Fruit fly (Drosophila melanogaster): ENCODE measurements around the gene CG13033.
A peak's percentile ranks its signal among the peaks of the same experiment; 100 is the strongest.

Gene CG13033

dm6 chr3L:16582678-16583315 is 37.4 kb upstream of the CG13033 start, which contains the start of gene Rpn12 (continued):
- no peak for TF ChIP-seq CrebA (GFP tag; optimal IDR thresholded peaks at IDR 0.05; ENCODE audit: borderline replicate concordance)

DNA sequence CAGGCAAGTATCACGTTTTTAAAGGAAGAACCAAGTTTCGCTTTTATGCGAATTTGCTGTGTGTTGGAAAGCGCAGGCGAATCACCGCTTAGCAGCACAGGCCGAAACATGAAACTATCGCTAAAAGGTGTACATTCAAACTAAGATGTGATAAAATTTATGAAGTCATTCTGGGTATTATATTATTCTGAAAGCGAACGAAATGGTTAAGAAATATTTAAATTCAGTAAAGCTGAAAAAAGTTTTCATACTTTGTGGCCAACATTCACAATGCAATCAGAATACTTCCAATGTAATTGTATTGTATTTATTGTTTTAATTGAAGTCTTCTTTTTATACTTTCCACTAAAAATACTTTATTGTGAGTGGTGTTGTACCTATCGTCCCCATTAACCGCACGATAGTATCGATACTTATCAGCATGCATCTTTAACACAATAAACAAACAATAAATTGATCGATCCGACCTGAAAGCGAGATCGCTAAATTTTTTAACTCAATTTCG is 35.8 kb upstream of the CG13033 start, which contains the start of gene Smn:
Gene Smn (minus strand): TSS at position 347 of the 505 bp plus-strand sequence.
- TF ChIP-seq Vsx2 (GFP tag; optimal IDR thresholded peaks at IDR 0.05; ENCODE audit: partially characterized antibody) (no peak), HLH106 (tag; optimal IDR thresholded peaks at IDR 0.05) (peak; percentile 64), sage (GFP tag; optimal IDR thresholded peaks at IDR 0.05) (no peak), OdsH (GFP tag; optimal IDR thresholded peaks at IDR 0.05) (peak; percentile 66), GATAd (GFP tag; optimal IDR thresholded peaks at IDR 0.05) (no peak), Myc (optimal IDR thresholded peaks at IDR 0.05) (peak; percentile 15), dl (GFP tag; optimal IDR thresholded peaks at IDR 0.05; ENCODE audit: insufficient read depth in 1 of 2, partially characterized antibody in 2 of 2) (no peak), Rel (GFP tag; optimal IDR thresholded peaks at IDR 0.05) (no peak), Rel (tag; optimal IDR thresholded peaks at IDR 0.05) (peak; percentile 84), brk (GFP tag; optimal IDR thresholded peaks at IDR 0.05) (no peak), tai (GFP tag; optimal IDR thresholded peaks at IDR 0.05) (no peak), woc (GFP tag; optimal IDR thresholded peaks at IDR 0.05) (peak; percentile 70), psq (GFP tag; optimal IDR thresholded peaks at IDR 0.05) (peak; percentile 57), Mio (GFP tag; optimal IDR thresholded peaks at IDR 0.05) (no peak), pan (optimal IDR thresholded peaks at IDR 0.05) (no peak), dsf (GFP tag; optimal IDR thresholded peaks at IDR 0.05; ENCODE audit: borderline replicate concordance) (peak; percentile 39), CG32264 (GFP tag; optimal IDR thresholded peaks at IDR 0.05) (peak; percentile 55), h (GFP tag; optimal IDR thresholded peaks at IDR 0.05) (peak; percentile 65), Dfd (GFP tag; optimal IDR thresholded peaks at IDR 0.05) (no peak), CG9705 (GFP tag; optimal IDR thresholded peaks at IDR 0.05) (peak; percentile 21), dmrt93B (GFP tag; optimal IDR thresholded peaks at IDR 0.05) (peak; percentile 59), Hnf4 (GFP tag; optimal IDR thresholded peaks at IDR 0.05) (peak; percentile 85), rgr (GFP tag; optimal IDR thresholded peaks at IDR 0.05) (peak; percentile 78), ey (GFP tag; optimal IDR thresholded peaks at IDR 0.05) (peak; percentile 63), sv (GFP tag; optimal IDR thresholded peaks at IDR 0.05) (no peak), jim (GFP tag; optimal IDR thresholded peaks at IDR 0.05) (no peak), foxo (GFP tag; optimal IDR thresholded peaks at IDR 0.05) (peak in 1 of 2 experiments; percentile 83), lola (GFP tag; optimal IDR thresholded peaks at IDR 0.05) (no peak), fru (GFP tag; optimal IDR thresholded peaks at IDR 0.05) (peak; percentile 73), usp (GFP tag; optimal IDR thresholded peaks at IDR 0.05) (no peak), Hr78 (GFP tag; optimal IDR thresholded peaks at IDR 0.05) (no peak), br (GFP tag; optimal IDR thresholded peaks at IDR 0.05) (peak; percentile 76), Hr83 (GFP tag; optimal IDR thresholded peaks at IDR 0.05; ENCODE audit: poor library complexity, severe bottlenecking) (no peak), N (GFP tag; optimal IDR thresholded peaks at IDR 0.05) (no peak), Jra (GFP tag; optimal IDR thresholded peaks at IDR 0.05) (peak; percentile 85), CrebA (GFP tag; optimal IDR thresholded peaks at IDR 0.05; ENCODE audit: borderline replicate concordance) (no peak), Sp1 (GFP tag; optimal IDR thresholded peaks at IDR 0.05) (peak; percentile 40), Abd-B (GFP tag; optimal IDR thresholded peaks at IDR 0.05) (no peak), Dif (GFP tag; optimal IDR thresholded peaks at IDR 0.05; ENCODE audit: partially characterized antibody) (no peak)

DNA sequence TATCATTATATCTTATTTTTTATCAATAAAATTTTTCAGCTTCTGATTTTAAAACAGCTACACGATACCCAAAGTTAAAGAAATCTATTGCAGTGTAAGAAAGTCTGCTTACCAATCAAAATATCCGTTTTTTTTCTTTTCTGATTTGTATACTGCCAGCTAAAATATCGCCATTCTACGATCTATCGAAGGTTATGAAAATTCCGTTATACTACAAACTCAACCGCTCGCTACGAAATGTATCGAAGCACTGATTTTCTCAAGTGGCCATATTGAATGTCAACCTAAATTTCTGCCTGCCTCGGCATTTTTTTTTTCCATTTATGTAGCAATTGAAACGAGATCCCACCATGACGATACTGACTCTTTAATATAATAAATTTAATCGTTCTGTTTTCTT is 34.6 kb upstream of the CG13033 start, which contains the start of gene nxf2:
Gene nxf2 (minus strand): TSS at position 258 of the 400 bp plus-strand sequence.
- TF ChIP-seq Hnf4 (GFP tag; optimal IDR thresholded peaks at IDR 0.05) (peak; percentile 42), Vsx2 (GFP tag; optimal IDR thresholded peaks at IDR 0.05; ENCODE audit: partially characterized antibody) (no peak), HLH106 (tag; optimal IDR thresholded peaks at IDR 0.05) (peak; percentile 14)

Data from whole organism, wandering third instar larva.